Worm (Caenorhabditis elegans) whole organism, mixed stage, embryonic: ENCODE measurements around the gene sri-34.
"Not testable (repeated sequence)": the region's sequence is repeated elsewhere in the genome, so short reads cannot be mapped to it uniquely, and the experiment has no call there.

ENCODE experiments used
- M03D4.4 ChIP-seq: sonication (generic microtip); optimal IDR thresholded peaks from 2 replicates; lab custom pipeline; 2017; ENCODE audit warnings: mild to moderate bottlenecking, missing genetic modification characterization, missing compliant biosample characterization
- bed-3 ChIP-seq: fragments of 200-800 bp; sonication (Bioruptor generic); optimal IDR thresholded peaks from 3 replicates; lab custom pipeline; 2018; ENCODE audit warnings: mild to moderate bottlenecking, missing genetic modification characterization, moderate library complexity, missing compliant biosample characterization
- blmp-1 ChIP-seq: fragments of 150-350 bp; optimal IDR thresholded peaks from 2 replicates; lab custom pipeline; 2014; ENCODE audit warnings: missing biosample characterization, missing genetic modification characterization
- ceh-39 ChIP-seq: fragments of 150-350 bp; optimal IDR thresholded peaks from 2 replicates; lab custom pipeline; 2014; ENCODE audit warnings: missing biosample characterization, missing genetic modification characterization
- ceh-43 ChIP-seq: fragments of 200-800 bp; sonication (Bioruptor generic); optimal IDR thresholded peaks from 2 replicates; lab custom pipeline; 2018; ENCODE audit warnings: mild to moderate bottlenecking, missing genetic modification characterization, moderate library complexity, missing compliant biosample characterization
- ces-1 ChIP-seq: fragments of 150-350 bp; optimal IDR thresholded peaks from 2 replicates; lab custom pipeline; 2014; ENCODE audit warnings: missing biosample characterization, missing genetic modification reagents, missing genetic modification characterization
- cnd-1 ChIP-seq: fragments of 200-800 bp; sonication (Bioruptor generic); optimal IDR thresholded peaks from 2 replicates; lab custom pipeline; 2018; ENCODE audit warnings: mild to moderate bottlenecking, missing genetic modification characterization, missing compliant biosample characterization
- drap-1 ChIP-seq: fragments of 200-800 bp; sonication (Bioruptor generic); optimal IDR thresholded peaks from 3 replicates; lab custom pipeline; 2018; ENCODE audit warnings: mild to moderate bottlenecking, missing genetic modification characterization, missing compliant biosample characterization
- elt-1 ChIP-seq: sonication (generic microtip); optimal IDR thresholded peaks from 2 replicates; lab custom pipeline; 2017; ENCODE audit warnings: missing genetic modification characterization, mild to moderate bottlenecking, missing compliant biosample characterization, antibody characterized with exemption, moderate library complexity, borderline replicate concordance; ENCODE audit not compliant: insufficient read depth
- elt-3 ChIP-seq: fragments of 150-350 bp; optimal IDR thresholded peaks from 2 replicates; lab custom pipeline; 2014; ENCODE audit warnings: missing biosample characterization, missing genetic modification characterization
- flh-1 ChIP-seq: fragments of 200-800 bp; sonication (Bioruptor generic); optimal IDR thresholded peaks from 2 replicates; lab custom pipeline; 2018; ENCODE audit warnings: mild to moderate bottlenecking, missing genetic modification characterization, moderate library complexity, missing compliant biosample characterization
- ham-2 ChIP-seq: fragments of 200-800 bp; sonication (Bioruptor generic); optimal IDR thresholded peaks from 2 replicates; lab custom pipeline; 2018; ENCODE audit warnings: mild to moderate bottlenecking, missing genetic modification characterization, missing compliant biosample characterization
- hlh-1 ChIP-seq: fragments of 150-350 bp; optimal IDR thresholded peaks from 2 replicates; lab custom pipeline; 2014; ENCODE audit warnings: missing biosample characterization, missing genetic modification reagents, missing genetic modification characterization
- lin-13 ChIP-seq: fragments of 150-350 bp; optimal IDR thresholded peaks from 2 replicates; lab custom pipeline; 2014; ENCODE audit warnings: missing biosample characterization, missing genetic modification characterization
- lin-32 ChIP-seq: fragments of 200-800 bp; sonication (Bioruptor generic); optimal IDR thresholded peaks from 2 replicates; lab custom pipeline; 2018; ENCODE audit warnings: mild to moderate bottlenecking, missing genetic modification characterization, missing compliant biosample characterization
- lsy-2 ChIP-seq: fragments of 150-350 bp; optimal IDR thresholded peaks from 2 replicates; lab custom pipeline; 2014; ENCODE audit warnings: missing biosample characterization, missing genetic modification characterization
- mab-5 ChIP-seq: fragments of 150-350 bp; optimal IDR thresholded peaks from 2 replicates; lab custom pipeline; 2014; ENCODE audit warnings: missing biosample characterization, missing genetic modification characterization
- mep-1 ChIP-seq: fragments of 150-350 bp; optimal IDR thresholded peaks from 2 replicates; lab custom pipeline; 2017; ENCODE audit warnings: missing biosample characterization, missing genetic modification reagents, missing genetic modification characterization, inconsistent platforms
- mls-2 ChIP-seq: sonication (generic microtip); optimal IDR thresholded peaks from 2 replicates; lab custom pipeline; 2016; ENCODE audit warnings: mild to moderate bottlenecking, missing genetic modification characterization, moderate library complexity, missing compliant biosample characterization
- nhr-12 ChIP-seq: fragments of 150-350 bp; optimal IDR thresholded peaks from 2 replicates; lab custom pipeline; 2014; ENCODE audit warnings: missing biosample characterization, missing genetic modification characterization
- nhr-2 ChIP-seq: fragments of 150-350 bp; optimal IDR thresholded peaks from 2 replicates; lab custom pipeline; 2014; ENCODE audit warnings: missing biosample characterization, missing genetic modification characterization
- nhr-237 ChIP-seq: fragments of 150-350 bp; optimal IDR thresholded peaks from 2 replicates; lab custom pipeline; 2014; ENCODE audit warnings: missing biosample characterization, missing genetic modification characterization
- nhr-28 ChIP-seq: fragments of 150-350 bp; optimal IDR thresholded peaks from 2 replicates; lab custom pipeline; 2014; ENCODE audit warnings: missing biosample characterization, missing genetic modification characterization
- nhr-76 ChIP-seq: sonication (generic microtip); optimal IDR thresholded peaks from 2 replicates; lab custom pipeline; 2017; ENCODE audit warnings: missing biosample characterization, missing genetic modification characterization
- pha-4 ChIP-seq: fragments of 150-350 bp; optimal IDR thresholded peaks from 2 replicates; lab custom pipeline; 2018; ENCODE audit warnings: missing biosample characterization, missing genetic modification reagents, missing genetic modification characterization
- sem-2 ChIP-seq: fragments of 200-800 bp; sonication (Bioruptor generic); optimal IDR thresholded peaks from 2 replicates; lab custom pipeline; 2018; ENCODE audit warnings: mild to moderate bottlenecking, missing genetic modification characterization, missing compliant biosample characterization
- snpc-4 ChIP-seq: fragments of 150-350 bp; optimal IDR thresholded peaks from 2 replicates; lab custom pipeline; 2014; ENCODE audit warnings: missing biosample characterization, missing genetic modification characterization
- sptf-1 ChIP-seq: sonication (generic microtip); optimal IDR thresholded peaks from 2 replicates; lab custom pipeline; 2017; ENCODE audit warnings: mild to moderate bottlenecking, missing genetic modification characterization, moderate library complexity, missing compliant biosample characterization
- tbx-8 ChIP-seq: fragments of 200-800 bp; sonication (Bioruptor generic); optimal IDR thresholded peaks from 2 replicates; lab custom pipeline; 2018; ENCODE audit warnings: mild to moderate bottlenecking, missing genetic modification characterization, moderate library complexity, missing compliant biosample characterization
- unc-120 ChIP-seq: sonication (generic microtip); optimal IDR thresholded peaks from 2 replicates; lab custom pipeline; 2017; ENCODE audit warnings: missing genetic modification characterization, missing compliant biosample characterization; ENCODE audit not compliant: poor library complexity, severe bottlenecking
- unc-39 ChIP-seq: fragments of 150-350 bp; optimal IDR thresholded peaks from 2 replicates; lab custom pipeline; 2014; ENCODE audit warnings: missing biosample characterization, missing genetic modification characterization
- unc-62 ChIP-seq: fragments of 150-350 bp; optimal IDR thresholded peaks from 2 replicates; lab custom pipeline; 2014; ENCODE audit warnings: missing biosample characterization, missing genetic modification reagents, missing genetic modification characterization
- zip-8 ChIP-seq: fragments of 150-350 bp; optimal IDR thresholded peaks from 2 replicates; lab custom pipeline; 2014; ENCODE audit warnings: missing biosample characterization, missing genetic modification characterization
- ztf-11 ChIP-seq: fragments of 150-350 bp; optimal IDR thresholded peaks from 2 replicates; lab custom pipeline; 2014; ENCODE audit warnings: missing biosample characterization, missing genetic modification characterization

The sri-34 gene

ce11 chrII:3135293-3135692 is 23.6 kb downstream of the sri-34 start:
- TF ChIP-seq ztf-11 (no peak), nhr-237 (tag; lab: Kevin White, UChicago) (no peak), sem-2 (GFP tag; lab: Kevin White, UChicago) (no peak), mep-1 (tag; lab: Kevin White, UChicago) (no peak), snpc-4 (tag; lab: Kevin White, UChicago) (no peak), ceh-43 (no peak), ham-2 (no peak), unc-62 (GFP tag; lab: Kevin White, UChicago) (no peak), tbx-8 (GFP tag; lab: Kevin White, UChicago) (no peak), ceh-39 (tag; lab: Kevin White, UChicago) (no peak), pha-4 (no peak), unc-39 (tag; lab: Kevin White, UChicago) (no peak), nhr-76 (tag; lab: Kevin White, UChicago) (no peak)

ce11 chrII:3129007-3129406 is 29.9 kb downstream of the sri-34 start, which contains the start of gene chil-24:
Gene chil-24 (plus strand): TSS chrII:3129162.
- no peak for TF ChIP-seq ham-2
- TF ChIP-seq M03D4.4 (tag; lab: Kevin White, UChicago), result no peak
- no peak for TF ChIP-seq mab-5
- no peak for TF ChIP-seq lin-32 (GFP tag; lab: Kevin White, UChicago)
- no peak for TF ChIP-seq unc-62 (GFP tag; lab: Kevin White, UChicago)
- no peak for TF ChIP-seq nhr-28 (tag; lab: Kevin White, UChicago)
- TF ChIP-seq nhr-2 (tag; lab: Kevin White, UChicago), result no peak
- TF ChIP-seq lsy-2, result no peak
- no peak for TF ChIP-seq elt-3 (tag; lab: Kevin White, UChicago)
- no peak for TF ChIP-seq unc-39 (tag; lab: Kevin White, UChicago)
- TF ChIP-seq mls-2 (tag; lab: Kevin White, UChicago), result no peak
- no peak for TF ChIP-seq sem-2 (GFP tag; lab: Kevin White, UChicago)
- no peak for TF ChIP-seq tbx-8 (GFP tag; lab: Kevin White, UChicago)

ce11 chrII:3126741-3127140 is 32.1 kb downstream of the sri-34 start, which contains the start of gene ins-31:
Gene ins-31 (plus strand): TSS chrII:3127041.
- TF ChIP-seq cnd-1, hlh-1, unc-39 (tag; lab: Kevin White, UChicago): not testable (repeated sequence)

- TF ChIP-seq elt-1 (no peak), nhr-28 (tag; lab: Kevin White, UChicago) (no peak), lin-13 (tag; lab: Kevin White, UChicago) (no peak), ceh-39 (tag; lab: Kevin White, UChicago) (no peak), sptf-1 (no peak), ces-1 (GFP tag; lab: Kevin White, UChicago) (no peak), lsy-2 (no peak), nhr-237 (tag; lab: Kevin White, UChicago) (no peak), pha-4 (no peak), ceh-43 (no peak), zip-8 (tag; lab: Kevin White, UChicago) (no peak), bed-3 (no peak), hlh-1 (tag; lab: Kevin White, UChicago) (no peak), tbx-8 (GFP tag; lab: Kevin White, UChicago) (no peak), ham-2 (no peak)
These were observed 32.5 kb downstream of the sri-34 start, which contains the start of gene ins-19 for ce11 chrII:3126341-3126740. Gene ins-19 (minus strand): TSS chrII:3126441.

- TF ChIP-seq nhr-76 (tag; lab: Kevin White, UChicago), result no peak
- no peak for TF ChIP-seq nhr-28 (tag; lab: Kevin White, UChicago)
- TF ChIP-seq ceh-43, result no peak
- TF ChIP-seq drap-1 (GFP tag; lab: Kevin White, UChicago), result no peak
- no peak for TF ChIP-seq mab-5
- no peak for TF ChIP-seq elt-3 (tag; lab: Kevin White, UChicago)
- no peak for TF ChIP-seq mep-1 (tag; lab: Kevin White, UChicago)
- TF ChIP-seq blmp-1 (tag; lab: Kevin White, UChicago), result no peak
- TF ChIP-seq snpc-4 (tag; lab: Kevin White, UChicago), result no peak
- no peak for TF ChIP-seq unc-120 (tag; lab: Kevin White, UChicago)
- no peak for TF ChIP-seq bed-3
- TF ChIP-seq unc-39 (tag; lab: Kevin White, UChicago), result no peak
- no peak for TF ChIP-seq ztf-11
- no peak for TF ChIP-seq lsy-2
- no peak for TF ChIP-seq lin-13 (tag; lab: Kevin White, UChicago)
- TF ChIP-seq nhr-12, result no peak
- TF ChIP-seq flh-1 (GFP tag; lab: Kevin White, UChicago), result no peak
- TF ChIP-seq, all 35 proteins: peak for 0
These were observed 35.7 kb downstream of the sri-34 start, which contains the start of gene srh-71 for ce11 chrII:3123206-3123605. Gene srh-71 (plus strand): TSS chrII:3123506.
